Worm (Caenorhabditis elegans): ENCODE data around the gene ZK829.9.

ce11 chrIV:11942313-11942712 lies 28.0 kb upstream of the ZK829.9 start, which contains the start of gene ZK829.1:
- TF ChIP-seq B0310.2 (tag; optimal IDR thresholded peaks at IDR 0.05) (no peak), flt-1 (GFP tag; IDR thresholded peaks at IDR 0.05) (no peak), hnd-1 (tag; optimal IDR thresholded peaks at IDR 0.05) (no peak), ama-1 (optimal IDR thresholded peaks at IDR 0.05) (no peak), hmg-4 (GFP tag; optimal IDR thresholded peaks at IDR 0.05) (no peak), hmbx-1 (tag; optimal IDR thresholded peaks at IDR 0.05) (no peak), tbx-11 (GFP tag; IDR thresholded peaks at IDR 0.05) (no peak), tra-4 (tag; optimal IDR thresholded peaks at IDR 0.05) (no peak), ets-7 (tag; optimal IDR thresholded peaks at IDR 0.05) (no peak)
